Worm (Caenorhabditis elegans) whole organism, L3 larva: ENCODE measurements around the gene F54C4.4.

Experiments used
- lin-15B ChIP-seq: fragments of 150-350 bp; optimal IDR thresholded peaks from 2 replicates; lab custom pipeline; 2014; ENCODE audit warnings: missing biosample characterization, missing genetic modification characterization
- nhr-67 ChIP-seq: fragments of 150-350 bp; optimal IDR thresholded peaks from 2 replicates; lab custom pipeline; 2014; ENCODE audit warnings: missing biosample characterization, missing genetic modification characterization

- no peak for TF ChIP-seq nhr-67 (tag; lab: Kevin White, UChicago)
- TF ChIP-seq lin-15B = no peak
These were observed 45.7 kb downstream of the F54C4.4 start for ce11 chrIII:41484-41883.
